Fruit fly (Drosophila melanogaster) whole organism, prepupa: ENCODE measurements around the gene CG7378.

Source experiments
- Blimp-1 ChIP-seq: fragments of 200-800 bp; sonication (Bioruptor generic); optimal IDR thresholded peaks from 3 replicates; lab custom pipeline; 2017; ENCODE audit warnings: missing biosample characterization, missing genetic modification characterization, mild to moderate bottlenecking, moderate library complexity, missing genetic modification reagents
- CG10631 ChIP-seq: fragments of 200-800 bp; sonication (Bioruptor generic); optimal IDR thresholded peaks from 2 replicates; lab custom pipeline; 2016; ENCODE audit warnings: missing biosample characterization, missing genetic modification characterization
- CG10669 ChIP-seq: fragments of 200-800 bp; sonication (Bioruptor generic); optimal IDR thresholded peaks from 3 replicates; lab custom pipeline; 2018; ENCODE audit warnings: missing biosample characterization, mild to moderate bottlenecking, missing genetic modification characterization, moderate library complexity
- CG11294 ChIP-seq: fragments of 200-800 bp; sonication (Bioruptor generic); IDR thresholded peaks from 2 replicates; pipeline ENCODE4 v1.3.6; 2022; ENCODE audit warnings: missing biosample characterization, missing genetic modification characterization
- CG11902 ChIP-seq: fragments of 200-800 bp; sonication (Bioruptor generic); optimal IDR thresholded peaks from 3 replicates; lab custom pipeline; 2016; ENCODE audit warnings: missing biosample characterization, missing genetic modification characterization
- CG15336 ChIP-seq: fragments of 200-800 bp; sonication (Bioruptor generic); IDR thresholded peaks from 2 replicates; pipeline ENCODE4 v1.3.6; 2022; ENCODE audit warnings: missing biosample characterization, missing genetic modification characterization
- CG1621 ChIP-seq: fragments of 200-800 bp; sonication (Bioruptor generic); optimal IDR thresholded peaks from 3 replicates; lab custom pipeline; 2018; ENCODE audit warnings: missing biosample characterization, mild to moderate bottlenecking, missing genetic modification characterization
- CG3032 ChIP-seq: fragments of 200-800 bp; optimal IDR thresholded peaks from 2 replicates; lab custom pipeline; 2019; ENCODE audit warnings: missing biosample characterization, mild to moderate bottlenecking, missing genetic modification characterization, moderate library complexity
- CG32006 ChIP-seq: fragments of 200-800 bp; sonication (Bioruptor generic); optimal IDR thresholded peaks from 3 replicates; lab custom pipeline; 2017; ENCODE audit warnings: missing biosample characterization, mild to moderate bottlenecking, missing genetic modification characterization
- CG34406 ChIP-seq: fragments of 200-800 bp; sonication (Bioruptor generic); optimal IDR thresholded peaks from 3 replicates; lab custom pipeline; 2016; ENCODE audit warnings: missing biosample characterization, missing genetic modification characterization
- CG3919 ChIP-seq: fragments of 200-800 bp; sonication (Bioruptor generic); optimal IDR thresholded peaks from 3 replicates; lab custom pipeline; 2016; ENCODE audit warnings: missing biosample characterization, missing genetic modification characterization
- CG4318 ChIP-seq: fragments of 200-800 bp; sonication (Bioruptor generic); optimal IDR thresholded peaks from 3 replicates; lab custom pipeline; 2017; ENCODE audit warnings: missing biosample characterization, mild to moderate bottlenecking, missing genetic modification characterization
- CG6163 ChIP-seq: fragments of 200-800 bp; sonication (Bioruptor generic); IDR thresholded peaks from 3 replicates; pipeline ENCODE4 v1.3.6; 2022; ENCODE audit warnings: missing biosample characterization, missing genetic modification characterization
- CG6276 ChIP-seq: fragments of 200-800 bp; sonication (Bioruptor generic); optimal IDR thresholded peaks from 2 replicates; lab custom pipeline; 2017; ENCODE audit warnings: missing biosample characterization, mild to moderate bottlenecking, missing genetic modification characterization
- CG6792 ChIP-seq: fragments of 200-800 bp; sonication (Bioruptor generic); optimal IDR thresholded peaks from 3 replicates; lab custom pipeline; 2016; ENCODE audit warnings: missing biosample characterization, missing genetic modification characterization
- CG6808 ChIP-seq: fragments of 200-800 bp; sonication (Bioruptor generic); optimal IDR thresholded peaks from 3 replicates; lab custom pipeline; 2017; ENCODE audit warnings: missing biosample characterization, missing genetic modification characterization, mild to moderate bottlenecking, moderate library complexity, missing genetic modification reagents
- CG6854 ChIP-seq: fragments of 200-800 bp; sonication (Bioruptor generic); optimal IDR thresholded peaks from 2 replicates; lab custom pipeline; 2017; ENCODE audit warnings: missing biosample characterization, mild to moderate bottlenecking, missing genetic modification characterization
- CG7368 ChIP-seq: fragments of 200-800 bp; sonication (Bioruptor generic); optimal IDR thresholded peaks from 3 replicates; lab custom pipeline; 2016; ENCODE audit warnings: missing biosample characterization, missing genetic modification characterization
- CG8119 ChIP-seq: fragments of 200-800 bp; sonication (Bioruptor generic); IDR thresholded peaks from 3 replicates; pipeline ENCODE4 v1.3.6; 2022; ENCODE audit warnings: missing biosample characterization, missing genetic modification characterization
- CG8319 ChIP-seq: fragments of 200-800 bp; sonication (Bioruptor generic); optimal IDR thresholded peaks from 3 replicates; lab custom pipeline; 2016; ENCODE audit warnings: missing biosample characterization, missing genetic modification characterization
- CG8632 ChIP-seq: fragments of 200-800 bp; sonication (Bioruptor generic); optimal IDR thresholded peaks from 3 replicates; lab custom pipeline; 2016; ENCODE audit warnings: missing biosample characterization, missing genetic modification characterization
- CG9139 ChIP-seq: fragments of 200-800 bp; sonication (Bioruptor generic); optimal IDR thresholded peaks from 3 replicates; lab custom pipeline; 2017; ENCODE audit warnings: missing biosample characterization, mild to moderate bottlenecking, missing genetic modification characterization
- Eip75B ChIP-seq: fragments of 200-800 bp; sonication (Bioruptor generic); optimal IDR thresholded peaks from 3 replicates; lab custom pipeline; 2016; ENCODE audit warnings: missing biosample characterization, missing genetic modification characterization
- Eip78C ChIP-seq: fragments of 200-800 bp; sonication (Bioruptor generic); peaks from one replicate; lab custom pipeline; 2016; ENCODE audit warnings: missing biosample characterization, missing genetic modification characterization
- Ets96B ChIP-seq: fragments of 200-800 bp; optimal IDR thresholded peaks from 2 replicates; lab custom pipeline; 2019; ENCODE audit warnings: missing biosample characterization, mild to moderate bottlenecking, missing genetic modification characterization, moderate library complexity
- Hr38 ChIP-seq: sonication (Bioruptor generic); optimal IDR thresholded peaks from 2 replicates; lab custom pipeline; 2016; ENCODE audit warnings: missing biosample characterization, missing genetic modification characterization
- Hr39 ChIP-seq: fragments of 200-800 bp; sonication (Bioruptor generic); optimal IDR thresholded peaks from 2 replicates; lab custom pipeline; 2016; ENCODE audit warnings: missing biosample characterization, missing genetic modification characterization
- Hr4 ChIP-seq: fragments of 200-800 bp; sonication (Bioruptor generic); optimal IDR thresholded peaks from 3 replicates; lab custom pipeline; 2016; ENCODE audit warnings: missing biosample characterization, missing genetic modification characterization
- Lpt ChIP-seq: fragments of 200-800 bp; sonication (Bioruptor generic); optimal IDR thresholded peaks from 3 replicates; lab custom pipeline; 2016; ENCODE audit warnings: missing biosample characterization, missing genetic modification characterization
- Met ChIP-seq: fragments of 200-800 bp; sonication (Bioruptor generic); optimal IDR thresholded peaks from 3 replicates; lab custom pipeline; 2016; ENCODE audit warnings: missing biosample characterization, missing genetic modification characterization
- OdsH ChIP-seq: fragments of 200-800 bp; sonication (Bioruptor generic); optimal IDR thresholded peaks from 3 replicates; lab custom pipeline; 2016; ENCODE audit warnings: missing biosample characterization, missing genetic modification characterization
- Smox ChIP-seq: fragments of 200-800 bp; sonication (Bioruptor generic); optimal IDR thresholded peaks from 3 replicates; lab custom pipeline; 2016; ENCODE audit warnings: missing biosample characterization, missing genetic modification characterization
- achi ChIP-seq: fragments of 200-800 bp; sonication (Bioruptor generic); optimal IDR thresholded peaks from 3 replicates; lab custom pipeline; 2016; ENCODE audit warnings: missing biosample characterization, missing genetic modification characterization
- acj6 ChIP-seq: fragments of 200-800 bp; sonication (Bioruptor generic); optimal IDR thresholded peaks from 3 replicates; lab custom pipeline; 2016; ENCODE audit warnings: missing biosample characterization, missing genetic modification characterization
- cyc ChIP-seq: fragments of 200-800 bp; sonication (Bioruptor generic); optimal IDR thresholded peaks from 3 replicates; lab custom pipeline; 2016; ENCODE audit warnings: missing biosample characterization, missing genetic modification characterization
- dsx ChIP-seq: fragments of 200-800 bp; optimal IDR thresholded peaks from 3 replicates; lab custom pipeline; 2019; ENCODE audit warnings: missing biosample characterization, mild to moderate bottlenecking, missing genetic modification characterization, moderate library complexity; ENCODE audit not compliant: poor library complexity, severe bottlenecking
- eg ChIP-seq: fragments of 200-800 bp; sonication (Bioruptor generic); IDR thresholded peaks from 3 replicates; pipeline ENCODE4 v1.3.6; 2022; ENCODE audit warnings: missing biosample characterization, missing genetic modification characterization
- esn ChIP-seq: fragments of 200-800 bp; sonication (Bioruptor generic); optimal IDR thresholded peaks from 2 replicates; lab custom pipeline; 2016; ENCODE audit warnings: missing biosample characterization, mild to moderate bottlenecking, missing genetic modification characterization, moderate library complexity
- fd85E ChIP-seq: fragments of 200-800 bp; sonication (Bioruptor generic); optimal IDR thresholded peaks from 3 replicates; lab custom pipeline; 2016; ENCODE audit warnings: missing biosample characterization, missing genetic modification characterization
- fkh ChIP-seq: fragments of 200-800 bp; sonication (Bioruptor generic); optimal IDR thresholded peaks from 3 replicates; lab custom pipeline; 2017; ENCODE audit warnings: missing biosample characterization, mild to moderate bottlenecking, missing genetic modification characterization, moderate library complexity
- lz ChIP-seq: fragments of 200-800 bp; sonication (Bioruptor generic); optimal IDR thresholded peaks from 3 replicates; lab custom pipeline; 2016; ENCODE audit warnings: missing biosample characterization, missing genetic modification characterization
- net ChIP-seq: fragments of 200-800 bp; sonication (Bioruptor generic); optimal IDR thresholded peaks from 3 replicates; lab custom pipeline; 2016; ENCODE audit warnings: missing biosample characterization, missing genetic modification characterization
- salr ChIP-seq, 2 experiments: fragments of 200-800 bp; sonication (Bioruptor generic); optimal IDR thresholded peaks; 3 replicates each; lab custom pipeline; 2016 to 2018; ENCODE audit warnings: missing biosample characterization in 2 of 2, missing genetic modification characterization in 2 of 2, mild to moderate bottlenecking in 1 of 2
- spab ChIP-seq: fragments of 200-800 bp; sonication (Bioruptor generic); optimal IDR thresholded peaks from 2 replicates; lab custom pipeline; 2017; ENCODE audit warnings: missing biosample characterization, mild to moderate bottlenecking, missing genetic modification characterization, missing genetic modification reagents
- ss ChIP-seq, 2 experiments: fragments of 200-800 bp; sonication (Bioruptor generic); optimal IDR thresholded peaks; 2 replicates in 1 of 2; 3 replicates in 1 of 2; lab custom pipeline; 2017 to 2018; ENCODE audit warnings: mild to moderate bottlenecking in 2 of 2, missing biosample characterization in 2 of 2, missing genetic modification characterization in 2 of 2, moderate library complexity in 1 of 2
- topi ChIP-seq: fragments of 200-800 bp; sonication (Bioruptor generic); optimal IDR thresholded peaks from 3 replicates; lab custom pipeline; 2016; ENCODE audit warnings: missing biosample characterization, missing genetic modification characterization
- vri ChIP-seq: fragments of 200-800 bp; sonication (Bioruptor generic); optimal IDR thresholded peaks from 3 replicates; lab custom pipeline; 2016; ENCODE audit warnings: missing biosample characterization, mild to moderate bottlenecking, missing genetic modification characterization

The CG7378 gene

DNA sequence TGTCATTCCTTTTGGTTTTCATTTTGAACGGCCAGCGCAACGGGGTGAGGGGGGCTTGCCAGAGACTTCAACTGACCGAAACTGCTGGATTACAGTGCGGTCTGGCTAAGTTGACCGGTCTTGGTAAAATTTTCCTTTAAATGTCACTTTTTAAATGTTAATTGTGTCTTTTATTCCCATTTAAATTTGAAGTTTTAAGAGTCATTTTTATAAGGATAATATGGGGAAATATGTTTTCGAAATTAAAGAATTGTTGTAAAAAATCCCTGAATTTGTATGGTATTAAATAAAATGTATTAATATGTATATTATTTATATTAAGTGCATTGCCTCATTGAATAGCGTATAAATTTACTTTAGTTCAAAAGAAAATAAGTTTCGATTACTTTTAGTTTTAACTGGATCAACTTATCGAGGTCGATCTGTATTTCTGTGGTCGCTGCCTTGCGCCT is 28.4 kb downstream of the CG7378 start (continued):
- TF ChIP-seq dsx (GFP tag; lab: Kevin White, UChicago) = peak; percentile 67
- no peak for TF ChIP-seq CG1621 (tag; lab: Kevin White, UChicago)
- TF ChIP-seq CG6808 (GFP tag; lab: Kevin White, UChicago) = peak; percentile 83
- peak; percentile 63 for TF ChIP-seq CG7368
- peak; percentile 40 for TF ChIP-seq Hr39 (GFP tag; lab: Kevin White, UChicago)
- TF ChIP-seq topi (GFP tag; lab: Kevin White, UChicago) = peak; percentile 63
- peak; percentile 81 for TF ChIP-seq achi (GFP tag; lab: Kevin White, UChicago)
- TF ChIP-seq CG3032 = peak; percentile 86
- peak; percentile 65 for TF ChIP-seq CG10669 (GFP tag; lab: Kevin White, UChicago)
- peak; percentile 66 for TF ChIP-seq lz (GFP tag; lab: Kevin White, UChicago)
- TF ChIP-seq Eip75B = peak; percentile 39
- peak; percentile 63 for TF ChIP-seq net (GFP tag; lab: Kevin White, UChicago)
- no peak for TF ChIP-seq fkh (GFP tag; lab: Kevin White, UChicago)
- TF ChIP-seq CG6163 (GFP tag; lab: Robert Waterston, UW) = peak; percentile 49; the same call in 2 of the 3 replicates
- TF ChIP-seq CG15336 (GFP tag; lab: Robert Waterston, UW) = peak; percentile 79
- TF ChIP-seq acj6 (GFP tag; lab: Kevin White, UChicago) = peak; percentile 80
- TF ChIP-seq CG6854 = peak; percentile 39
- TF ChIP-seq Met (GFP tag; lab: Kevin White, UChicago) = peak; percentile 67
- TF ChIP-seq CG8119 (GFP tag; lab: Robert Waterston, UW) = peak; percentile 86
- peak; percentile 72 for TF ChIP-seq CG6792
- TF ChIP-seq CG10631 (GFP tag; lab: Kevin White, UChicago) = peak; percentile 79
- peak; percentile 70 for TF ChIP-seq Blimp-1
- TF ChIP-seq Eip78C (GFP tag; lab: Kevin White, UChicago) = peak; percentile 88
- TF ChIP-seq CG3919 (GFP tag; lab: Kevin White, UChicago) = peak; percentile 78
- no peak for TF ChIP-seq vri
- TF ChIP-seq Lpt (GFP tag; lab: Kevin White, UChicago) = peak; percentile 48
- peak; percentile 41; the same call in 1 of the 3 replicates for TF ChIP-seq eg (GFP tag; lab: Robert Waterston, UW)
- peak; percentile 82 for TF ChIP-seq CG34406 (GFP tag; lab: Kevin White, UChicago)
- TF ChIP-seq Hr38 = no peak
- TF ChIP-seq CG4318 (GFP tag; lab: Kevin White, UChicago) = peak; percentile 88
- TF ChIP-seq ss (GFP tag; optimal IDR thresholded peaks at IDR 0.05; lab: Kevin White, UChicago) = peak; percentile 60 to 84
- TF ChIP-seq CG6276 = peak; percentile 87
- peak; percentile 79 for TF ChIP-seq esn

DNA sequence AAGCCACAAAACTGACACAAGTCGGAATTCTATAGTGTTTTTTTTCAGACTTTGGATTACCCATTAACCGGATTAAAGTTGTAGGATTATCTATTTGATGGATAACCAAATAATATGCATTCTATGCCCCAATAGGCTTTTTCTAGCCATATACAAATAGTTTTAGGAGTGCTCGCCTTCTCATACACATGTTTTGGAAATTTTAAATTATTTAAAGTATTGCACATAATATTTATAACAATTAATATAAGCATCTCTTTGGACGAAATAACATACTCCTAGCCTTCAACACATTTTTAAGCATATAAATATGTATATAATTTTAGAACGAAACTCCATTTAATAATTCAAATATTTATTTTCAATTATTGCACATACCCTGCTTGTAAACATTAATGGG is 29.2 kb downstream of the CG7378 start:
- TF ChIP-seq Lpt (GFP tag; lab: Kevin White, UChicago) (no peak), CG11294 (GFP tag; lab: Robert Waterston, UW) (no peak), Smox (GFP tag; lab: Kevin White, UChicago) (peak; percentile 38), CG6808 (GFP tag; lab: Kevin White, UChicago) (peak; percentile 70), Eip75B (no peak), CG11902 (peak; percentile 3), CG34406 (GFP tag; lab: Kevin White, UChicago) (peak; percentile 32), cyc (GFP tag; lab: Kevin White, UChicago) (peak; percentile 17), CG32006 (GFP tag; lab: Kevin White, UChicago) (peak; percentile 68), Ets96B (tag; lab: Kevin White, UChicago) (peak; percentile 59), CG10669 (GFP tag; lab: Kevin White, UChicago) (peak; percentile 53), salr (GFP tag; optimal IDR thresholded peaks at IDR 0.05; lab: Kevin White, UChicago) (peak; percentile 1 to 18), vri (no peak), ss (GFP tag; optimal IDR thresholded peaks at IDR 0.05; lab: Kevin White, UChicago) (peak in 1 of 2 experiments; percentile 64), CG8319 (GFP tag; lab: Kevin White, UChicago) (no peak), acj6 (GFP tag; lab: Kevin White, UChicago) (peak; percentile 57), CG1621 (tag; lab: Kevin White, UChicago) (no peak), CG8632 (GFP tag; lab: Kevin White, UChicago) (peak; percentile 55), CG6163 (GFP tag; lab: Robert Waterston, UW) (no peak), eg (GFP tag; lab: Robert Waterston, UW) (no peak), spab (GFP tag; lab: Kevin White, UChicago) (peak; percentile 66), fd85E (no peak), CG15336 (GFP tag; lab: Robert Waterston, UW) (no peak), CG6276 (peak; percentile 31), Hr38 (no peak), Blimp-1 (peak; percentile 27), CG6854 (no peak), OdsH (GFP tag; lab: Kevin White, UChicago) (peak; percentile 58), Eip78C (GFP tag; lab: Kevin White, UChicago) (peak; percentile 92), CG9139 (GFP tag; lab: Kevin White, UChicago) (peak; percentile 27), Hr39 (GFP tag; lab: Kevin White, UChicago) (peak; percentile 4), Hr4 (GFP tag; lab: Kevin White, UChicago) (no peak), dsx (GFP tag; lab: Kevin White, UChicago) (peak; percentile 49)
